Worm (Caenorhabditis elegans) whole organism, L2 larva: Measurements from ENCODE around the gene ZK353.4.

ENCODE experiments used
- ama-1 ChIP-seq: fragments of 150-350 bp; optimal IDR thresholded peaks from 2 replicates; lab custom pipeline; 2018; ENCODE audit warnings: inconsistent platforms
- crh-2 ChIP-seq: sonication (generic microtip); optimal IDR thresholded peaks from 2 replicates; lab custom pipeline; 2017; ENCODE audit warnings: missing biosample characterization, missing genetic modification characterization
- dmd-4 ChIP-seq: sonication (generic microtip); optimal IDR thresholded peaks from 2 replicates; lab custom pipeline; 2017; ENCODE audit warnings: missing biosample characterization, missing genetic modification characterization
- egl-27 ChIP-seq: sonication (generic microtip); optimal IDR thresholded peaks from 3 replicates; lab custom pipeline; 2017; ENCODE audit warnings: missing biosample characterization, missing genetic modification reagents, missing genetic modification characterization
- elt-3 ChIP-seq: sonication (generic microtip); optimal IDR thresholded peaks from 2 replicates; lab custom pipeline; 2017; ENCODE audit warnings: missing biosample characterization, missing genetic modification characterization
- lin-13 ChIP-seq: fragments of 150-350 bp; optimal IDR thresholded peaks from 2 replicates; lab custom pipeline; 2014; ENCODE audit warnings: missing biosample characterization, missing genetic modification reagents, missing genetic modification characterization
- sem-4 ChIP-seq: fragments of 150-350 bp; optimal IDR thresholded peaks from 2 replicates; lab custom pipeline; 2014; ENCODE audit warnings: missing biosample characterization, missing genetic modification reagents, missing genetic modification characterization
- unc-55 ChIP-seq: fragments of 150-350 bp; sonication (generic microtip); optimal IDR thresholded peaks from 3 replicates; lab custom pipeline; 2014; ENCODE audit warnings: missing biosample characterization, missing genetic modification reagents, missing genetic modification characterization

ce11 chrIII:8417968-8418267, 28.5 kb upstream of the ZK353.4 start, which contains the start of gene sor-1:
- no peak for TF ChIP-seq egl-27
- TF ChIP-seq lin-13 (GFP tag; lab: Kevin White, UChicago): no peak
- no peak for TF ChIP-seq elt-3 (tag; lab: Kevin White, UChicago)
- TF ChIP-seq dmd-4 (tag; lab: Kevin White, UChicago): no peak
- no peak for TF ChIP-seq sem-4
- TF ChIP-seq ama-1: no peak
- TF ChIP-seq crh-2 (tag; lab: Kevin White, UChicago): no peak
- no peak for TF ChIP-seq unc-55 (GFP tag; lab: Kevin White, UChicago)
